Worm (Caenorhabditis elegans): ENCODE data around the gene T07C4.12.

DNA sequence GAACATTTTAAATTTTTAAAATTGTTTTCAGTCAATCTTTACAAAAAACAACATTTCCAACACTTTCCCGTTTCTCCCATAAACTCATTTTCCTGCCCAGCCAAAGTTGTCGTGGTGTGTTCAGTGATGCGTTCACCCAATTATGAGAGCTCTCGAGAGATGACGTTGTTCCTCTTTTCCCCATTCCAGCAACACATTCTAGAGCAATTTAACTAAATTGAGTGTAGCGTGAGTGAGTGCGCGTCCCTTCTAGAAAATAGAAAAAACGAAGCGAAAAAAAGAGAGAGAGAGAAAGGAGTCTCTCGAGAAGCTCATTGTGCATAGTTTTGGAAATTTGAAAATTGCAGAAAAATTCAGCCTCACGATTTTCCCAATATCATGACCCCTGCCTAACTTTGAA is 26.3 kb upstream of the T07C4.12 start:
- TF ChIP-seq ztf-26 (tag; optimal IDR thresholded peaks at IDR 0.05) (no peak), B0336.3 (GFP tag; IDR thresholded peaks at IDR 0.05) (no peak), mel-28 (tag; optimal IDR thresholded peaks at IDR 0.05; ENCODE audit: borderline replicate concordance) (no peak), ama-1 (optimal IDR thresholded peaks at IDR 0.05) (no peak), ama-1 (GFP tag; optimal IDR thresholded peaks at IDR 0.05) (no peak), pha-4 (tag; optimal IDR thresholded peaks at IDR 0.05) (no peak), ZK185.1 (tag; optimal IDR thresholded peaks at IDR 0.05; ENCODE audit: poor library complexity, severe bottlenecking) (no peak), snpc-4 (GFP tag; optimal IDR thresholded peaks at IDR 0.05) (no peak), snpc-4 (tag; optimal IDR thresholded peaks at IDR 0.05) (no peak), lin-35 (GFP tag; optimal IDR thresholded peaks at IDR 0.05) (no peak), egl-18 (GFP tag; IDR thresholded peaks at IDR 0.05) (no peak), ztf-25 (GFP tag; IDR thresholded peaks at IDR 0.05) (no peak), dox-1 (GFP tag; IDR thresholded peaks at IDR 0.05) (no peak), Y67H2A.10 (GFP tag; conservative IDR thresholded peaks at IDR 0.05) (no peak)
